Fruit fly (Drosophila melanogaster): Measurements from ENCODE around the gene Dhfr.

Dhfr gene

DNA sequence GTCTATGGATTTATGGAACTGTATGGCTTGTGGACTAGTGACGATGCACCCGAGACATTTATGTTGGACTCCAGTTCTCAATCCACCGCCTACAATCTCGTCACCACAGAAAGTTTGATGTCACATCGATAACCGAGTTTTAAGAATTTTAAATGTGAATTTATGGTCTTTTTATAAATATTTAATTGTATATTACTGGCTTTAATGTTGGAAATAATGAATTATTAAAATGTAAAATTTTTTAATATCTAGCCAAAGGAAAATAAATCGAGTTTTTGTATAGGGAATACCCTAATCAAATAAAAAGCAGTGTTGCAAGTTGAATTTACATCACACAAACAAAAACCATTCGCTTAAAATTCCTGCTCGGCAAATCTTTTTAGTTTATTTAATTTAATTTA lies 48.3 kb upstream of the Dhfr start, which contains the start of gene Fntb (continued):
- TF ChIP-seq run (tag; optimal IDR thresholded peaks at IDR 0.05) (peak; percentile 35), NC2β (GFP tag; optimal IDR thresholded peaks at IDR 0.05) (peak; percentile 18), CG31388 (GFP tag; optimal IDR thresholded peaks at IDR 0.05) (peak; percentile 12), gro (GFP tag; optimal IDR thresholded peaks at IDR 0.05) (no peak), CG4854 (GFP tag; optimal IDR thresholded peaks at IDR 0.05) (no peak), fd96Cb (tag; optimal IDR thresholded peaks at IDR 0.05) (peak; percentile 70), CG17186 (GFP tag; optimal IDR thresholded peaks at IDR 0.05) (peak; percentile 20), CG6689 (GFP tag; IDR thresholded peaks at IDR 0.05) (peak; percentile 49; the same call in 1 of the 2 replicates), danr (GFP tag; IDR thresholded peaks at IDR 0.05) (peak; percentile 36; the same call in 1 of the 2 replicates), CG18619 (GFP tag; optimal IDR thresholded peaks at IDR 0.05) (peak; percentile 15), E2f1 (GFP tag; IDR thresholded peaks at IDR 0.05) (peak; percentile 23; the same call in 1 of the 2 replicates), CG1792 (GFP tag; optimal IDR thresholded peaks at IDR 0.05) (no peak), CG33557 (GFP tag; optimal IDR thresholded peaks at IDR 0.05) (peak; percentile 50), D19B (GFP tag; optimal IDR thresholded peaks at IDR 0.05) (peak; percentile 58), CG13287 (GFP tag; IDR thresholded peaks at IDR 0.05; ENCODE audit: partially characterized antibody) (peak; percentile 50; the same call in 1 of the 2 replicates), CG9437 (GFP tag; optimal IDR thresholded peaks at IDR 0.05) (peak; percentile 64), Doc2 (GFP tag; IDR thresholded peaks at IDR 0.05) (no peak), CG9932 (GFP tag; IDR thresholded peaks at IDR 0.05) (peak; percentile 71), CG18011 (GFP tag; optimal IDR thresholded peaks at IDR 0.05) (peak; percentile 17), pho (GFP tag; optimal IDR thresholded peaks at IDR 0.05) (peak; percentile 20), tgo (GFP tag; IDR thresholded peaks at IDR 0.05) (peak; percentile 76), CG17359 (tag; optimal IDR thresholded peaks at IDR 0.05) (peak; percentile 79), peb (GFP tag; IDR thresholded peaks at IDR 0.05) (peak; percentile 7; the same call in 1 of the 2 replicates), HmgD (GFP tag; optimal IDR thresholded peaks at IDR 0.05) (no peak), vfl (GFP tag; optimal IDR thresholded peaks at IDR 0.05) (peak; percentile 29), CG6272 (GFP tag; IDR thresholded peaks at IDR 0.05) (peak; percentile 52; the same call in 1 of the 2 replicates), CG14667 (GFP tag; IDR thresholded peaks at IDR 0.05) (peak; percentile 38; the same call in 1 of the 2 replicates), Sry-δ (GFP tag; optimal IDR thresholded peaks at IDR 0.05) (no peak), CG1233 (GFP tag; optimal IDR thresholded peaks at IDR 0.05) (peak; percentile 70), CG4730 (GFP tag; IDR thresholded peaks at IDR 0.05) (peak; percentile 20; the same call in 1 of the 2 replicates), p53 (GFP tag; optimal IDR thresholded peaks at IDR 0.05) (no peak), CG2120 (GFP tag; optimal IDR thresholded peaks at IDR 0.05) (peak; percentile 78), Dad (GFP tag; optimal IDR thresholded peaks at IDR 0.05) (no peak), zen (tag; optimal IDR thresholded peaks at IDR 0.05) (peak; percentile 56), zfh1 (GFP tag; IDR thresholded peaks at IDR 0.05) (0 out of 3 replicates have a peak, but pooled peaks have one; percentile 15), CG6683 (GFP tag; optimal IDR thresholded peaks at IDR 0.05) (peak; percentile 31), Atf6 (GFP tag; IDR thresholded peaks at IDR 0.05) (peak; percentile 45; the same call in 1 of the 2 replicates), amos (GFP tag; IDR thresholded peaks at IDR 0.05; ENCODE audit: partially characterized antibody) (no peak), Xrp1 (GFP tag; IDR thresholded peaks at IDR 0.05) (peak; percentile 64; the same call in 1 of the 2 replicates), CoRest (tag; optimal IDR thresholded peaks at IDR 0.05) (peak; percentile 82), CG10959 (GFP tag; IDR thresholded peaks at IDR 0.05) (no peak), Nf-YA (GFP tag; IDR thresholded peaks at IDR 0.05) (no peak), bsh (GFP tag; optimal IDR thresholded peaks at IDR 0.05) (peak in 1 of 2 experiments; percentile 74), Mes4 (GFP tag; optimal IDR thresholded peaks at IDR 0.05) (no peak), Jarid2 (GFP tag; optimal IDR thresholded peaks at IDR 0.05) (no peak), unpg (GFP tag; optimal IDR thresholded peaks at IDR 0.05) (peak; percentile 83), zf30C (GFP tag; optimal IDR thresholded peaks at IDR 0.05) (no peak), dpn (GFP tag; optimal IDR thresholded peaks at IDR 0.05) (peak in 1 of 2 experiments; percentile 66), lmd (GFP tag; IDR thresholded peaks at IDR 0.05) (peak; percentile 63; the same call in 1 of the 2 replicates), CG30403 (GFP tag; optimal IDR thresholded peaks at IDR 0.05) (peak; percentile 80), CG7928 (GFP tag; optimal IDR thresholded peaks at IDR 0.05) (peak; percentile 5)
